Worm (Caenorhabditis elegans) whole organism, young adult: ENCODE results near the gene W08G11.5.

Experiments
- Y53F4B.3 ChIP-seq: fragments of 200-800 bp; sonication (Bioruptor generic); IDR thresholded peaks from 2 replicates; pipeline ENCODE4 v1.3.6; 2022; ENCODE audit warnings: missing genetic modification reagents, missing genetic modification characterization, missing compliant biosample characterization
- ama-1 ChIP-seq, 3 experiments: fragments of 150-350 bp in 1 of 3; sonication (generic microtip) in 2 of 3; optimal IDR thresholded peaks; 2 replicates each; lab custom pipeline; 2014 to 2018; ENCODE audit warnings: missing biosample characterization in 2 of 3, missing genetic modification characterization in 2 of 3, missing genetic modification reagents in 2 of 3
- atf-7 ChIP-seq: sonication (generic microtip); optimal IDR thresholded peaks from 2 replicates; lab custom pipeline; 2017; ENCODE audit warnings: mild to moderate bottlenecking, missing genetic modification characterization, missing compliant biosample characterization
- attf-6 ChIP-seq: fragments of 200-800 bp; sonication (Bioruptor generic); IDR thresholded peaks from 2 replicates; pipeline ENCODE4 v1.3.6; 2022; ENCODE audit warnings: missing genetic modification reagents, missing genetic modification characterization, missing compliant biosample characterization
- lir-1 ChIP-seq: fragments of 200-800 bp; sonication (Bioruptor generic); conservative IDR thresholded peaks from 2 replicates; pipeline ENCODE4 v1.3.6; 2022; ENCODE audit warnings: missing genetic modification reagents, missing genetic modification characterization, missing compliant biosample characterization
- tbx-9 ChIP-seq: sonication (generic microtip); optimal IDR thresholded peaks from 2 replicates; lab custom pipeline; 2016; ENCODE audit warnings: borderline replicate concordance, missing genetic modification characterization, inconsistent platforms, missing compliant biosample characterization
- ztf-3 ChIP-seq: fragments of 200-800 bp; sonication (Bioruptor generic); optimal IDR thresholded peaks from 2 replicates; lab custom pipeline; 2018; ENCODE audit warnings: mild to moderate bottlenecking, missing genetic modification characterization, missing compliant biosample characterization

- TF ChIP-seq attf-6: no peak
- TF ChIP-seq ztf-3 (GFP tag; lab: Kevin White, UChicago): no peak
- no peak for TF ChIP-seq atf-7 (tag; lab: Kevin White, UChicago)
- no peak for TF ChIP-seq lir-1
- no peak for TF ChIP-seq ama-1 (optimal IDR thresholded peaks at IDR 0.05; lab: Kevin White, UChicago)
- TF ChIP-seq ama-1 (GFP tag; optimal IDR thresholded peaks at IDR 0.05; lab: Kevin White, UChicago): no peak
- no peak for TF ChIP-seq tbx-9 (tag; lab: Kevin White, UChicago)
- no peak for TF ChIP-seq Y53F4B.3 (GFP tag; lab: Robert Waterston, UW)
Measured at ce11 chrV:16357253-16357652, 10.9 kb upstream of the W08G11.5 start, which contains the start of gene pptr-1.
